Worm (Caenorhabditis elegans): ENCODE results near the gene K07E3.2.

The K07E3.2 gene

DNA sequence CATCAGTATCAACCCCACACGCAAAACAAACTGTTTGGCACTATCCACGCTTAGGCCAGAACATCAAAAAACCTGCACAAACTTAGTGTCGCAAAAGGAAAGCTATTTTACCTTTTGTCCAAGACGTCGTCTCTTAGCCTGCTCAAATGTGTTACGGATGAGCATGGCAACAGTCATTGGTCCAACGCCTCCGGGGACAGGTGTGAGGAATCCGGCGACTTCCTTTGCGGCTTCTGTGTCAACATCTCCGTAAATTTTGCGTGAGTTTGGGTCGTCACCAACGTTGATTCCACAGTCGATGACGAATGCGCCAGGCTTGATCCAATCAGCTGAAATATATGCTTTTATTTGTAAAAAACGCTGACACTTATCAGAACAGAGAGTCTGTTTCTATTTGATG, 19.4 kb upstream of the K07E3.2 start:
- no peak for TF ChIP-seq nhr-11 (tag; optimal IDR thresholded peaks at IDR 0.05)
- TF ChIP-seq xbp-1 (tag; optimal IDR thresholded peaks at IDR 0.05): no peak
- TF ChIP-seq grh-1 (GFP tag; IDR thresholded peaks at IDR 0.05): 0 out of 2 replicates have a peak, but pooled peaks have one; percentile 8
- no peak for TF ChIP-seq swsn-7 (tag; optimal IDR thresholded peaks at IDR 0.05)
- no peak for TF ChIP-seq Y116A8C.19 (tag; optimal IDR thresholded peaks at IDR 0.05; ENCODE audit: borderline replicate concordance)
- TF ChIP-seq zip-4 (GFP tag; optimal IDR thresholded peaks at IDR 0.05): no peak
- no peak for TF ChIP-seq nhr-19 (GFP tag; conservative IDR thresholded peaks at IDR 0.05)
- TF ChIP-seq blmp-1 (tag; optimal IDR thresholded peaks at IDR 0.05): no peak

DNA sequence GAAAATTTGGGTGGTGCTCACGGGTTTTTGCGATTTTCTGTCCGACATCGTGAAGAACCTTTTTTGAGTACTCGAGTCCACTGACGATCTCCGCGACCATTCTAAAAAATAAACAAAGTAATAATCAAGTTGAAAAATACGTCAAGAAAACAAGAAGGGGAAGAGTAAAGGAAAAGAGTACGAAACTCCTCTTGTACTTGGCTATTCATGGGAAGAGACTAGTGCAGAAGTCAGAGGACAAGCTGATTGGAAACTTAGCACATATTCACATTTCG, 17.7 kb upstream of the K07E3.2 start, which contains the start of gene dao-3:
TSS of gene dao-3 (minus strand) at position 101 of the 275 bp plus-strand sequence.
- no peak for TF ChIP-seq ceh-8 (GFP tag; optimal IDR thresholded peaks at IDR 0.05)
- no peak for TF ChIP-seq C04F5.9 (tag; optimal IDR thresholded peaks at IDR 0.05)
- no peak for TF ChIP-seq tlp-1 (tag; optimal IDR thresholded peaks at IDR 0.05)
- no peak for TF ChIP-seq vab-15 (tag; optimal IDR thresholded peaks at IDR 0.05)
- TF ChIP-seq C34B4.2 (tag; optimal IDR thresholded peaks at IDR 0.05): no peak
- TF ChIP-seq aha-1 (tag; optimal IDR thresholded peaks at IDR 0.05): no peak

DNA sequence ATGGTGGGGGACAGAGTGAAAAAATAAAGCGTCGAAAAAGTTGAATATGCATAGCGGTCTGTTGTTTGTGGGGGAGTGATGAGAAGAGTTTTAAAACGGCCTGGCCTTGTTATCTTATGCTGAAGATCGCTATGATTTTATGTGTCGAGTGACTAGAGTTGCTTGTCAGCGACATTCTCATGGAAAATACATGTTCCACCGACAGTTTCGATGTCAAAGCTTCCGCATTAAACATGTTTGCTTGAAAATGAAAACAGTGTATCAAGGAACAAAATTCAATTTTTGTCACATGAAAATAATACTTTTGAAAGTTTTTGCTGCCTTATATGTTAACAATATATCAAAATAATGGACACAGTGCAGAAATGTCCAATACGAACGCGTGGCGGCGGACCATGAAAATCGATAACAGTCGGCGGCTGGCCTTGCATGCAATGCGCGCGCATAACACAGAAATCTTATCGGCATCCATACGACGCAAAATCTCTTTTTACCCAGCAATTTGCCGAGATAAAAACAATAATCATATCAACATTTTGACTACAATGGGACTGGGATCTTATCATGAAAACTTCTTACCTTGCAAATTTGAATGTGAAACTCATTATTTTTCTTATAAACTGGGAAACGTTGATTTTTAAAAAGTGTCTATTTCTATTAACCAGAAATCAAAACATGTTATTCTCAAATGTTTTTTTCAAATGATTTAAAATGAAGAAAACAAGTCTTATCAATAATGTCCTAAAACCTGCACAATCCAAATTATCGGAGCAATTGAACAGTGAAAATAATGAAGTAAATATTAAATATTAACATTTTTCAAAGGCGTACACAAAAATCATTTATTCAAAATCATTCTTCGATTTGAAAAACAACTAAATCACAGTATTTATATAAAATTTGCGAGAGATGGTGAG, 17.1 kb upstream of the K07E3.2 start:
- TF ChIP-seq nhr-85 (tag): peak; percentile 53
- TF ChIP-seq efl-3 (GFP tag; optimal IDR thresholded peaks at IDR 0.05): no peak
- TF ChIP-seq nhr-71 (tag; optimal IDR thresholded peaks at IDR 0.05): peak; percentile 12
- TF ChIP-seq tlp-1 (tag; optimal IDR thresholded peaks at IDR 0.05): no peak

DNA sequence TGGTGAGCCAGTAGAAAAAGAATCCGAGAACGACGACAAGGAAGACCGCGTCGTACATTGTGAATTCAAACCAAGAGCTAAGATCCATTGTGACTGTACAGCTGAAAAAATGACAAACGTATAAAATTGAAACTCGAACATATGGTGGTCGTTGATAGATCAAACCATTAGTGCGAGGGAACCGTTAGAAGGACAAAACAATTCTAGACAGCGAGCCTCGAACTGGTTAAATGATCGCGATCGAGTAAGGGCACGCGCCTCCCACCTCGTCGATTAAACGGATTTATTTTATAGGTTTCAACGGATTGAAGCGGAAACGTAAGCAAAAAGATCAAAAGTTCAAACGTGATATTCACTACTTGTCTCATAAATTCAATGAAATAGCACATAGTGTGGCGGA, 15.6 kb upstream of the K07E3.2 start, which contains the start of gene vem-1:
TSS of gene vem-1 (minus strand) at position 101 of the 400 bp plus-strand sequence.
- no peak for TF ChIP-seq ztf-4 (tag; optimal IDR thresholded peaks at IDR 0.05)
- peak; percentile 15 for TF ChIP-seq nhr-85 (tag)

DNA sequence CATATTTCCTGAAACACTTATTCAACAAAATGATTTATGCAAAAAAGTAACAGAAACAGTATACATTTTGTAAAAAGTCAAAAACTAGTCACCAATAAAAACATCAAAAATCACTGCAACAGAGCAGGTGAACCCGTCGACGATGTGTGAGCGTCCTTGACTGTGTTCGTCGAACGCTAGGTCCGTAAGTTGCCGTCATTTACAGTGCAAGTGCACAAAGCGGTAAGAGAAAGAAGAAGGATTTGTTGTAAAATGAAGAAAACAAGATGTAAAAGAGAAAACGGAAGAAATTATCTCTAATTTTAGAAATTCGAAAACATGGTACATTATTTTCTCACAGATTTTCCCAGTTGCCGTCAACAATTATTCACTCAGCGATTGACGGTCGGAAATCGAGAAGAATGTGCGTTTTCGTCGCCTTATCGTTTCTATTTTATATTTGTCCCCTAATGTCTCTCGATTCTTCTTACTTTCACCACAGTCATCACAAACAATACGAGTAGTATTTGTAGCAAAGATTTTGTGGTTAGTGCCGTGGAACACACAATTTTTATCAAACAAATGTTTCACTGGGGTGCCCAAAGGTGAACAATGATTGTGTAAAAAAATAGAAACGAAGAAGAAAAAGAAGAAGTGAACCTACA, 14.7 kb upstream of the K07E3.2 start:
- TF ChIP-seq nhr-47 (tag; optimal IDR thresholded peaks at IDR 0.05): no peak
- peak; percentile 15 for TF ChIP-seq nhr-90 (tag; optimal IDR thresholded peaks at IDR 0.05; ENCODE audit: poor library complexity)
- no peak for TF ChIP-seq nhr-28 (tag; optimal IDR thresholded peaks at IDR 0.05)
- no peak for TF ChIP-seq nhr-84 (tag; optimal IDR thresholded peaks at IDR 0.05)
- TF ChIP-seq sox-4 (tag; optimal IDR thresholded peaks at IDR 0.05): no peak
- no peak for TF ChIP-seq efl-3 (GFP tag; optimal IDR thresholded peaks at IDR 0.05)
- no peak for TF ChIP-seq snpc-4 (tag; optimal IDR thresholded peaks at IDR 0.05)
- no peak for TF ChIP-seq mef-2 (tag; optimal IDR thresholded peaks at IDR 0.05)
- TF ChIP-seq C34B4.2 (tag; optimal IDR thresholded peaks at IDR 0.05): no peak
- peak; percentile 65 for TF ChIP-seq mep-1 (tag; optimal IDR thresholded peaks at IDR 0.05)
- TF ChIP-seq elt-2 (tag; optimal IDR thresholded peaks at IDR 0.05): peak; percentile 16
- TF ChIP-seq nhr-19 (GFP tag; conservative IDR thresholded peaks at IDR 0.05): no peak; the same call in 1 of the 2 replicates
- peak in 1 of 2 experiments; percentile 15 for TF ChIP-seq lin-35 (GFP tag; optimal IDR thresholded peaks at IDR 0.05)
- TF ChIP-seq snu-23 (GFP tag; optimal IDR thresholded peaks at IDR 0.05): peak; percentile 24
- TF ChIP-seq pqm-1 (tag; optimal IDR thresholded peaks at IDR 0.05): no peak
- peak; percentile 22 for TF ChIP-seq rnt-1 (tag; optimal IDR thresholded peaks at IDR 0.05)
- TF ChIP-seq hlh-17 (GFP tag; optimal IDR thresholded peaks at IDR 0.05; ENCODE audit: borderline replicate concordance): no peak
- no peak for TF ChIP-seq lin-39 (tag; optimal IDR thresholded peaks at IDR 0.05)
- peak; percentile 23 for TF ChIP-seq nhr-71 (tag; optimal IDR thresholded peaks at IDR 0.05)
- no peak for TF ChIP-seq dsc-1 (tag; optimal IDR thresholded peaks at IDR 0.05)
- TF ChIP-seq dpl-1 (GFP tag; optimal IDR thresholded peaks at IDR 0.05): peak in 1 of 3 experiments; percentile 2
- peak in 2 of 6 experiments; percentile 4 to 78 for TF ChIP-seq elt-3 (tag; optimal IDR thresholded peaks at IDR 0.05)
- no peak for TF ChIP-seq ama-1 (optimal IDR thresholded peaks at IDR 0.05)
- peak; percentile 80 for TF ChIP-seq F16B12.6 (tag; optimal IDR thresholded peaks at IDR 0.05)
- TF ChIP-seq efl-1 (optimal IDR thresholded peaks at IDR 0.05): no peak
- peak; percentile 12 to 69 for TF ChIP-seq efl-1 (GFP tag; optimal IDR thresholded peaks at IDR 0.05 in 1 of 2)
- no peak for TF ChIP-seq mab-9 (GFP tag; IDR thresholded peaks at IDR 0.05)
- TF ChIP-seq swsn-7 (tag; optimal IDR thresholded peaks at IDR 0.05): peak; percentile 9
- no peak for TF ChIP-seq fos-1 (tag; optimal IDR thresholded peaks at IDR 0.05)
- TF ChIP-seq zip-4 (GFP tag; optimal IDR thresholded peaks at IDR 0.05): no peak

Data from whole organism, L1 larva.